Worm (Caenorhabditis elegans) whole organism, mixed stage, embryonic: ENCODE measurements around the gene F13A7.14.

Source experiments
- mep-1 ChIP-seq: fragments of 150-350 bp; optimal IDR thresholded peaks from 2 replicates; lab custom pipeline; 2017; ENCODE audit warnings: missing biosample characterization, missing genetic modification reagents, missing genetic modification characterization, inconsistent platforms
- nhr-237 ChIP-seq: fragments of 150-350 bp; optimal IDR thresholded peaks from 2 replicates; lab custom pipeline; 2014; ENCODE audit warnings: missing biosample characterization, missing genetic modification characterization
- sptf-1 ChIP-seq: sonication (generic microtip); optimal IDR thresholded peaks from 2 replicates; lab custom pipeline; 2017; ENCODE audit warnings: mild to moderate bottlenecking, missing genetic modification characterization, moderate library complexity, missing compliant biosample characterization
- unc-39 ChIP-seq: fragments of 150-350 bp; optimal IDR thresholded peaks from 2 replicates; lab custom pipeline; 2014; ENCODE audit warnings: missing biosample characterization, missing genetic modification characterization
- unc-62 ChIP-seq: fragments of 150-350 bp; optimal IDR thresholded peaks from 2 replicates; lab custom pipeline; 2014; ENCODE audit warnings: missing biosample characterization, missing genetic modification reagents, missing genetic modification characterization

DNA sequence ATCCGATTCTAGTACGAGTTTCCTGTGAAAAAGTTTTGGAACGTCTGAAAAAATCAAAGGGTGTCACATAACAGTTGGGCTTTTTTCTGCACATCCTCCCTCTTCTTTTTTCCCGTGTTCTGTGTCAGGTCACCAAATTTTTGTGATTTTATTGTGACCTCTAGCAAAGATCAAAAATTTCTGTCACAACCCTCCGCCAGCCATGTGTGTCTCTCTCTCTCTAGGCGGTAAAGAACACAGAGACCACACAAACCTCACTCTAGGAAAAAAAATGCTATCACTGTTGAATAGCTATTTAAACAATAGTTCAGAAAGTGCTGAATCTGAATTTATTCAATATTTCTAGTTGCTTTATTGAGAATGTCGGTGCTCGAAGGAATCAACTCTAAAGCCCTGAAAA, 11.0 kb upstream of the F13A7.14 start, which contains the start of gene gst-44:
- no peak for TF ChIP-seq unc-39 (tag; lab: Kevin White, UChicago)
- TF ChIP-seq nhr-237 (tag; lab: Kevin White, UChicago) = no peak
- TF ChIP-seq unc-62 (GFP tag; lab: Kevin White, UChicago) = no peak
- TF ChIP-seq sptf-1 (tag; lab: Kevin White, UChicago) = no peak
- TF ChIP-seq mep-1 (tag; lab: Kevin White, UChicago) = no peak
